Worm (Caenorhabditis elegans) whole organism, L2 larva: Measurements from ENCODE around the gene H02F09.3.

Source experiments
- C34F6.9 ChIP-seq: fragments of 150-350 bp; optimal IDR thresholded peaks from 2 replicates; lab custom pipeline; 2014; ENCODE audit warnings: missing biosample characterization, missing genetic modification characterization
- F13H6.1 ChIP-seq: sonication (generic microtip); optimal IDR thresholded peaks from 2 replicates; lab custom pipeline; 2016; ENCODE audit warnings: missing genetic modification characterization, missing compliant biosample characterization
- R02D3.7 ChIP-seq: fragments of 150-350 bp; optimal IDR thresholded peaks from 2 replicates; lab custom pipeline; 2014; ENCODE audit warnings: missing biosample characterization, missing genetic modification characterization
- Y55F3AM.14 ChIP-seq: fragments of 200-800 bp; sonication (Bioruptor generic); optimal IDR thresholded peaks from 2 replicates; lab custom pipeline; 2018; ENCODE audit warnings: mild to moderate bottlenecking, missing genetic modification characterization, missing compliant biosample characterization
- ZK546.5 ChIP-seq: sonication (generic microtip); optimal IDR thresholded peaks from 2 replicates; lab custom pipeline; 2017; ENCODE audit warnings: missing biosample characterization, missing genetic modification characterization
- alr-1 ChIP-seq: fragments of 150-350 bp; optimal IDR thresholded peaks from 2 replicates; lab custom pipeline; 2014; ENCODE audit warnings: missing biosample characterization, missing genetic modification characterization
- aly-2 ChIP-seq: fragments of 150-350 bp; optimal IDR thresholded peaks from 2 replicates; lab custom pipeline; 2014; ENCODE audit warnings: missing biosample characterization, missing genetic modification characterization
- ama-1 ChIP-seq: fragments of 150-350 bp; optimal IDR thresholded peaks from 2 replicates; lab custom pipeline; 2018; ENCODE audit warnings: inconsistent platforms
- blmp-1 ChIP-seq: sonication (generic microtip); optimal IDR thresholded peaks from 2 replicates; lab custom pipeline; 2017; ENCODE audit warnings: missing genetic modification characterization, mild to moderate bottlenecking, missing compliant biosample characterization, antibody characterized with exemption, moderate library complexity; ENCODE audit not compliant: insufficient read depth
- ceh-82 ChIP-seq: fragments of 150-350 bp; optimal IDR thresholded peaks from 2 replicates; lab custom pipeline; 2014; ENCODE audit warnings: missing biosample characterization, missing genetic modification characterization
- crh-2 ChIP-seq: sonication (generic microtip); optimal IDR thresholded peaks from 2 replicates; lab custom pipeline; 2017; ENCODE audit warnings: missing biosample characterization, missing genetic modification characterization
- dmd-4 ChIP-seq: sonication (generic microtip); optimal IDR thresholded peaks from 2 replicates; lab custom pipeline; 2017; ENCODE audit warnings: missing biosample characterization, missing genetic modification characterization
- elt-3 ChIP-seq: sonication (generic microtip); optimal IDR thresholded peaks from 2 replicates; lab custom pipeline; 2017; ENCODE audit warnings: missing biosample characterization, missing genetic modification characterization
- fos-1 ChIP-seq: fragments of 150-350 bp; optimal IDR thresholded peaks from 2 replicates; lab custom pipeline; 2014; ENCODE audit warnings: missing biosample characterization, missing genetic modification characterization
- gmeb-1 ChIP-seq: fragments of 150-350 bp; optimal IDR thresholded peaks from 2 replicates; lab custom pipeline; 2014; ENCODE audit warnings: missing biosample characterization, missing genetic modification characterization
- lin-11 ChIP-seq: fragments of 150-350 bp; sonication (generic microtip); optimal IDR thresholded peaks from 2 replicates; lab custom pipeline; 2014; ENCODE audit warnings: missing biosample characterization, missing genetic modification characterization, inconsistent platforms, mixed read lengths
- lin-13 ChIP-seq: fragments of 150-350 bp; optimal IDR thresholded peaks from 2 replicates; lab custom pipeline; 2014; ENCODE audit warnings: missing biosample characterization, missing genetic modification reagents, missing genetic modification characterization
- lsy-2 ChIP-seq, 2 experiments: fragments of 150-350 bp in 1 of 2; sonication (generic microtip) in 1 of 2; optimal IDR thresholded peaks; 2 replicates each; lab custom pipeline; 2014 to 2017; ENCODE audit warnings: missing biosample characterization in 2 of 2, missing genetic modification characterization in 2 of 2
- mab-5 ChIP-seq: fragments of 150-350 bp; optimal IDR thresholded peaks from 2 replicates; lab custom pipeline; 2014; ENCODE audit warnings: missing biosample characterization, missing genetic modification characterization
- mbf-1 ChIP-seq: sonication (generic microtip); optimal IDR thresholded peaks from 2 replicates; lab custom pipeline; 2017; ENCODE audit warnings: missing biosample characterization, missing genetic modification characterization
- mdl-1 ChIP-seq, 2 experiments: fragments of 150-350 bp in 1 of 2; sonication (generic microtip) in 1 of 2; optimal IDR thresholded peaks; 2 replicates each; lab custom pipeline; 2017; ENCODE audit warnings: missing biosample characterization in 2 of 2, missing genetic modification characterization in 2 of 2
- nhr-10 ChIP-seq: sonication (generic microtip); optimal IDR thresholded peaks from 2 replicates; lab custom pipeline; 2017; ENCODE audit warnings: missing biosample characterization, missing genetic modification characterization
- nhr-129 ChIP-seq: fragments of 150-350 bp; optimal IDR thresholded peaks from 2 replicates; lab custom pipeline; 2014; ENCODE audit warnings: missing biosample characterization, missing genetic modification characterization
- nhr-21 ChIP-seq: fragments of 150-350 bp; optimal IDR thresholded peaks from 2 replicates; lab custom pipeline; 2014; ENCODE audit warnings: missing biosample characterization, missing genetic modification characterization
- nhr-23 ChIP-seq: fragments of 150-350 bp; optimal IDR thresholded peaks from 2 replicates; lab custom pipeline; 2014; ENCODE audit warnings: missing biosample characterization, missing genetic modification reagents, missing genetic modification characterization
- nhr-237 ChIP-seq: fragments of 150-350 bp; optimal IDR thresholded peaks from 2 replicates; lab custom pipeline; 2014; ENCODE audit warnings: missing biosample characterization, missing genetic modification characterization
- nhr-25 ChIP-seq: fragments of 150-350 bp; sonication (generic microtip); optimal IDR thresholded peaks from 3 replicates; lab custom pipeline; 2014; ENCODE audit warnings: missing biosample characterization, missing genetic modification characterization
- nhr-6 ChIP-seq: fragments of 150-350 bp; optimal IDR thresholded peaks from 2 replicates; lab custom pipeline; 2014; ENCODE audit warnings: missing biosample characterization, missing genetic modification characterization
- nhr-77 ChIP-seq: fragments of 150-350 bp; optimal IDR thresholded peaks from 2 replicates; lab custom pipeline; 2014; ENCODE audit warnings: missing biosample characterization, missing genetic modification characterization
- peb-1 ChIP-seq: fragments of 150-350 bp; optimal IDR thresholded peaks from 2 replicates; lab custom pipeline; 2014; ENCODE audit warnings: missing biosample characterization, missing genetic modification characterization
- sem-4 ChIP-seq: fragments of 150-350 bp; optimal IDR thresholded peaks from 2 replicates; lab custom pipeline; 2014; ENCODE audit warnings: missing biosample characterization, missing genetic modification reagents, missing genetic modification characterization
- skn-1 ChIP-seq: sonication (generic microtip); optimal IDR thresholded peaks from 2 replicates; lab custom pipeline; 2017; ENCODE audit warnings: missing biosample characterization, missing genetic modification characterization
- sma-9 ChIP-seq, 2 experiments: fragments of 150-350 bp in 1 of 2; sonication (generic microtip) in 1 of 2; optimal IDR thresholded peaks; 2 replicates each; lab custom pipeline; 2014 to 2016; ENCODE audit warnings: missing genetic modification characterization in 2 of 2, mild to moderate bottlenecking in 1 of 2, missing biosample characterization in 1 of 2, missing compliant biosample characterization in 1 of 2, missing genetic modification reagents in 1 of 2, moderate library complexity in 1 of 2
- snpc-4 ChIP-seq: fragments of 150-350 bp; optimal IDR thresholded peaks from 2 replicates; lab custom pipeline; 2014; ENCODE audit warnings: missing biosample characterization, missing genetic modification characterization
- unc-39 ChIP-seq: fragments of 150-350 bp; optimal IDR thresholded peaks from 2 replicates; lab custom pipeline; 2014; ENCODE audit warnings: missing biosample characterization, missing genetic modification characterization
- unc-55 ChIP-seq: fragments of 150-350 bp; sonication (generic microtip); optimal IDR thresholded peaks from 3 replicates; lab custom pipeline; 2014; ENCODE audit warnings: missing biosample characterization, missing genetic modification reagents, missing genetic modification characterization
- zag-1 ChIP-seq: fragments of 150-350 bp; optimal IDR thresholded peaks from 2 replicates; lab custom pipeline; 2014; ENCODE audit warnings: missing biosample characterization, missing genetic modification characterization
- ztf-1 ChIP-seq: fragments of 200-800 bp; sonication (Bioruptor generic); conservative IDR thresholded peaks from 2 replicates; pipeline ENCODE4 v1.3.6; 2022; ENCODE audit warnings: missing genetic modification characterization, missing compliant biosample characterization
- ztf-4 ChIP-seq: fragments of 150-350 bp; optimal IDR thresholded peaks from 2 replicates; lab custom pipeline; 2014; ENCODE audit warnings: missing biosample characterization, missing genetic modification characterization

Gene H02F09.3

ce11 chrX:1568377-1568776 lies at the start of gene H02F09.3:
Gene H02F09.3 (plus strand): TSS chrX:1568677.
- TF ChIP-seq sma-9 (GFP tag; optimal IDR thresholded peaks at IDR 0.05; lab: Kevin White, UChicago): no peak
- no peak for TF ChIP-seq sma-9 (tag; optimal IDR thresholded peaks at IDR 0.05; lab: Kevin White, UChicago)
- no peak for TF ChIP-seq ZK546.5 (tag; lab: Kevin White, UChicago)
- no peak for TF ChIP-seq gmeb-1 (tag; lab: Kevin White, UChicago)
- TF ChIP-seq sem-4 (tag; lab: Kevin White, UChicago): no peak
- no peak for TF ChIP-seq ztf-1 (GFP tag; lab: Robert Waterston, UW)

- TF ChIP-seq aly-2 (no peak), nhr-237 (no peak), mbf-1 (tag; lab: Kevin White, UChicago) (no peak), blmp-1 (tag; lab: Kevin White, UChicago) (no peak), elt-3 (tag; lab: Kevin White, UChicago) (no peak), ztf-4 (tag; lab: Kevin White, UChicago) (no peak), unc-39 (tag; lab: Kevin White, UChicago) (no peak), C34F6.9 (tag; lab: Kevin White, UChicago) (no peak), nhr-77 (tag; lab: Kevin White, UChicago) (no peak)
Measured at ce11 chrX:1521387-1521786, 47.1 kb upstream of the H02F09.3 start, which contains the start of gene toca-1. Gene toca-1 (minus strand): TSS chrX:1521487.

ce11 chrX:1522068-1522467 lies 46.4 kb upstream of the H02F09.3 start:
- TF ChIP-seq mdl-1 (tag; optimal IDR thresholded peaks at IDR 0.05; lab: Kevin White, UChicago) (peak in 1 of 2 experiments; percentile 3), F13H6.1 (tag; lab: Kevin White, UChicago) (peak; percentile 47), aly-2 (no peak), nhr-21 (tag; lab: Kevin White, UChicago) (no peak), Y55F3AM.14 (GFP tag; lab: Kevin White, UChicago) (no peak), nhr-23 (tag; lab: Kevin White, UChicago) (no peak), unc-55 (GFP tag; lab: Kevin White, UChicago) (peak; percentile 46), lin-13 (GFP tag; lab: Kevin White, UChicago) (no peak), mbf-1 (tag; lab: Kevin White, UChicago) (no peak), alr-1 (tag; lab: Kevin White, UChicago) (no peak), blmp-1 (tag; lab: Kevin White, UChicago) (no peak), fos-1 (tag; lab: Kevin White, UChicago) (no peak), dmd-4 (tag; lab: Kevin White, UChicago) (no peak), lsy-2 (tag; optimal IDR thresholded peaks at IDR 0.05; lab: Kevin White, UChicago) (peak in 1 of 2 experiments; percentile 54), nhr-25 (no peak), unc-39 (tag; lab: Kevin White, UChicago) (no peak), ZK546.5 (tag; lab: Kevin White, UChicago) (no peak), lin-11 (tag; lab: Kevin White, UChicago) (no peak), snpc-4 (tag; lab: Kevin White, UChicago) (no peak), nhr-77 (tag; lab: Kevin White, UChicago) (no peak), sem-4 (tag; lab: Kevin White, UChicago) (no peak), mab-5 (tag; lab: Kevin White, UChicago) (no peak), nhr-129 (tag; lab: Kevin White, UChicago) (peak; percentile 62), nhr-10 (tag; lab: Kevin White, UChicago) (no peak), crh-2 (tag; lab: Kevin White, UChicago) (no peak), nhr-237 (no peak), zag-1 (tag; lab: Kevin White, UChicago) (no peak), ama-1 (no peak), elt-3 (tag; lab: Kevin White, UChicago) (no peak), skn-1 (no peak), ceh-82 (tag; lab: Kevin White, UChicago) (no peak), C34F6.9 (tag; lab: Kevin White, UChicago) (peak; percentile 45), ztf-4 (tag; lab: Kevin White, UChicago) (no peak), peb-1 (tag; lab: Kevin White, UChicago) (no peak), R02D3.7 (tag; lab: Kevin White, UChicago) (no peak), ztf-1 (GFP tag; lab: Robert Waterston, UW) (no peak), nhr-6 (tag; lab: Kevin White, UChicago) (no peak)
